Fruit fly (Drosophila melanogaster): ENCODE results near the gene Hsp68.

Gene Hsp68

dm6 chr3R:24106059-24106631, 49.0 kb upstream of the Hsp68 start (continued):
- TF ChIP-seq CG9215 (GFP tag; IDR thresholded peaks at IDR 0.05), result no peak
- no peak for TF ChIP-seq dysf (GFP tag; IDR thresholded peaks at IDR 0.05)
- TF ChIP-seq lola (GFP tag; optimal IDR thresholded peaks at IDR 0.05), result no peak
- peak; percentile 34 for TF ChIP-seq Chrac-16 (GFP tag; optimal IDR thresholded peaks at IDR 0.05)
- TF ChIP-seq CG9437 (GFP tag; optimal IDR thresholded peaks at IDR 0.05), result peak; percentile 96
- no peak for TF ChIP-seq Dfd (GFP tag; optimal IDR thresholded peaks at IDR 0.05)
- TF ChIP-seq Fer3 (tag; optimal IDR thresholded peaks at IDR 0.05), result peak; percentile 52
- no peak for TF ChIP-seq CG15479 (GFP tag; optimal IDR thresholded peaks at IDR 0.05)
- peak; percentile 50 for TF ChIP-seq CG13424 (tag; optimal IDR thresholded peaks at IDR 0.05)
- TF ChIP-seq CG11695 (GFP tag; IDR thresholded peaks at IDR 0.05), result no peak
- TF ChIP-seq CG10366 (GFP tag; IDR thresholded peaks at IDR 0.05), result no peak
- TF ChIP-seq CG18764 (GFP tag; optimal IDR thresholded peaks at IDR 0.05), result peak; percentile 42
- no peak for TF ChIP-seq CG34224 (GFP tag; IDR thresholded peaks at IDR 0.05; ENCODE audit: partially characterized antibody)
- no peak for TF ChIP-seq CG15011 (GFP tag; optimal IDR thresholded peaks at IDR 0.05)
- no peak for TF ChIP-seq shn (GFP tag; optimal IDR thresholded peaks at IDR 0.05)
- TF ChIP-seq Ptx1 (GFP tag; IDR thresholded peaks at IDR 0.05), result no peak
- TF ChIP-seq CG14965 (GFP tag; optimal IDR thresholded peaks at IDR 0.05; ENCODE audit: borderline replicate concordance), result no peak
- TF ChIP-seq Optix (GFP tag; IDR thresholded peaks at IDR 0.05), result no peak
- TF ChIP-seq NfI (GFP tag; optimal IDR thresholded peaks at IDR 0.05), result peak; percentile 67
- no peak for TF ChIP-seq mirr (GFP tag; optimal IDR thresholded peaks at IDR 0.05)
- TF ChIP-seq pita (GFP tag; optimal IDR thresholded peaks at IDR 0.05), result peak; percentile 24
- TF ChIP-seq Xbp1 (GFP tag; optimal IDR thresholded peaks at IDR 0.05), result peak; percentile 73
- no peak for TF ChIP-seq B-H1 (GFP tag; IDR thresholded peaks at IDR 0.05)
- no peak for TF ChIP-seq Camta (GFP tag; optimal IDR thresholded peaks at IDR 0.05)
- TF ChIP-seq CG2712 (tag; optimal IDR thresholded peaks at IDR 0.05), result peak; percentile 48
- peak; percentile 32 for TF ChIP-seq CG9727 (GFP tag; optimal IDR thresholded peaks at IDR 0.05)

dm6 chr3R:24105312-24105902, 48.3 kb upstream of the Hsp68 start, which contains the start of gene Syx1A:
Syx1A (minus strand) TSS chr3R:24105763.
- TF ChIP-seq CG13894 (tag; optimal IDR thresholded peaks at IDR 0.05) (no peak), Fer3 (tag; optimal IDR thresholded peaks at IDR 0.05) (peak; percentile 15), ken (GFP tag; IDR thresholded peaks at IDR 0.05) (no peak), CG15479 (GFP tag; optimal IDR thresholded peaks at IDR 0.05) (peak; percentile 86), C15 (GFP tag; IDR thresholded peaks at IDR 0.05) (no peak), dpn (GFP tag; optimal IDR thresholded peaks at IDR 0.05) (peak in 1 of 2 experiments; percentile 6), sug (tag; optimal IDR thresholded peaks at IDR 0.05) (peak; percentile 100), zen (tag; optimal IDR thresholded peaks at IDR 0.05) (peak; percentile 34), bsh (GFP tag; optimal IDR thresholded peaks at IDR 0.05) (peak in 1 of 2 experiments; percentile 36), fu2 (GFP tag; optimal IDR thresholded peaks at IDR 0.05) (no peak), CG12744 (GFP tag; optimal IDR thresholded peaks at IDR 0.05) (no peak), pho (GFP tag; optimal IDR thresholded peaks at IDR 0.05) (peak; percentile 23), abd-A (tag; optimal IDR thresholded peaks at IDR 0.05) (peak; percentile 25), psq (GFP tag; optimal IDR thresholded peaks at IDR 0.05) (peak; percentile 98), HHEX (GFP tag; optimal IDR thresholded peaks at IDR 0.05) (peak; percentile 13), CG10543 (GFP tag; optimal IDR thresholded peaks at IDR 0.05) (peak; percentile 68), Sox100B (GFP tag; optimal IDR thresholded peaks at IDR 0.05) (no peak), kni (GFP tag; optimal IDR thresholded peaks at IDR 0.05) (no peak), CG11723 (GFP tag; optimal IDR thresholded peaks at IDR 0.05) (peak; percentile 10), CG8281 (tag; optimal IDR thresholded peaks at IDR 0.05) (no peak), tap (tag; optimal IDR thresholded peaks at IDR 0.05) (peak; percentile 32), tgo (GFP tag; IDR thresholded peaks at IDR 0.05) (no peak), twi (tag; optimal IDR thresholded peaks at IDR 0.05) (no peak), slou (GFP tag; optimal IDR thresholded peaks at IDR 0.05) (no peak), gfzf (GFP tag; optimal IDR thresholded peaks at IDR 0.05) (peak; percentile 97), CG17385 (GFP tag; optimal IDR thresholded peaks at IDR 0.05) (peak; percentile 93)

Data from whole organism, embryonic.